Fruit fly (Drosophila melanogaster) whole organism, embryonic: ENCODE data around the gene msl-3.
A peak's percentile ranks its signal among the peaks of the same experiment; 100 is the strongest.

ENCODE experiments used
- CG10979 ChIP-seq: fragments of 200-800 bp; sonication (Bioruptor generic); optimal IDR thresholded peaks from 2 replicates; lab custom pipeline; 2018; ENCODE audit warnings: missing biosample characterization, mild to moderate bottlenecking, missing genetic modification characterization, moderate library complexity
- CG12769 ChIP-seq: fragments of 200-800 bp; sonication (Bioruptor generic); optimal IDR thresholded peaks from 2 replicates; lab custom pipeline; 2019; ENCODE audit warnings: missing biosample characterization, mild to moderate bottlenecking, missing genetic modification characterization, moderate library complexity
- CG13123 ChIP-seq: fragments of 200-800 bp; sonication (Bioruptor generic); optimal IDR thresholded peaks from 2 replicates; lab custom pipeline; 2016; ENCODE audit warnings: missing biosample characterization, missing genetic modification characterization
- CG15601 ChIP-seq: fragments of 200-800 bp; sonication (Bioruptor generic); optimal IDR thresholded peaks from 3 replicates; lab custom pipeline; 2019; ENCODE audit warnings: missing biosample characterization, mild to moderate bottlenecking, missing genetic modification characterization, moderate library complexity
- CG17568 ChIP-seq: fragments of 200-800 bp; sonication (Bioruptor generic); optimal IDR thresholded peaks from 2 replicates; lab custom pipeline; 2018; ENCODE audit warnings: missing biosample characterization, mild to moderate bottlenecking, missing genetic modification characterization, moderate library complexity
- CG1792 ChIP-seq: fragments of 200-800 bp; sonication (Bioruptor generic); optimal IDR thresholded peaks from 2 replicates; lab custom pipeline; 2016; ENCODE audit warnings: missing biosample characterization, missing genetic modification characterization
- CG18011 ChIP-seq: fragments of 200-800 bp; sonication (Bioruptor generic); optimal IDR thresholded peaks from 2 replicates; lab custom pipeline; 2017; ENCODE audit warnings: missing biosample characterization, missing genetic modification characterization, mild to moderate bottlenecking, moderate library complexity, missing genotype
- CG3847 ChIP-seq: fragments of 200-800 bp; sonication (Bioruptor generic); IDR thresholded peaks from 2 replicates; pipeline ENCODE4 v1.3.6; 2022; ENCODE audit warnings: missing biosample characterization, missing genetic modification characterization
- CG4820 ChIP-seq: fragments of 200-800 bp; sonication (Bioruptor generic); optimal IDR thresholded peaks from 3 replicates; lab custom pipeline; 2016; ENCODE audit warnings: missing biosample characterization, missing genetic modification characterization
- CG6689 ChIP-seq: fragments of 200-800 bp; sonication (Bioruptor generic); IDR thresholded peaks from 2 replicates; pipeline ENCODE4 v1.3.6; 2022; ENCODE audit warnings: missing biosample characterization, missing genetic modification characterization
- CG8924 ChIP-seq: fragments of 200-800 bp; optimal IDR thresholded peaks from 3 replicates; lab custom pipeline; 2019; ENCODE audit warnings: missing biosample characterization, mild to moderate bottlenecking, missing genetic modification characterization, moderate library complexity
- Deaf1 ChIP-seq: fragments of 200-800 bp; optimal IDR thresholded peaks from 3 replicates; lab custom pipeline; 2019; ENCODE audit warnings: missing biosample characterization, mild to moderate bottlenecking, missing genetic modification characterization, moderate library complexity
- E2f1 ChIP-seq: fragments of 200-800 bp; sonication (Bioruptor generic); IDR thresholded peaks from 2 replicates; pipeline ENCODE4 v1.3.6; 2022; ENCODE audit warnings: missing biosample characterization, missing genetic modification characterization
- Gug ChIP-seq: fragments of 200-800 bp; sonication (Bioruptor generic); IDR thresholded peaks from 4 replicates; pipeline ENCODE4 v1.3.6; 2022; ENCODE audit warnings: missing biosample characterization, missing genetic modification characterization
- HLH4C ChIP-seq: fragments of 200-800 bp; sonication (Bioruptor generic); IDR thresholded peaks from 3 replicates; pipeline ENCODE4 v1.3.6; 2022; ENCODE audit warnings: missing biosample characterization, missing genetic modification characterization; ENCODE audit not compliant: partially characterized antibody
- Hey ChIP-seq: fragments of 200-800 bp; sonication (Bioruptor generic); optimal IDR thresholded peaks from 3 replicates; lab custom pipeline; 2018; ENCODE audit warnings: missing biosample characterization, mild to moderate bottlenecking, missing genetic modification characterization
- Hr51 ChIP-seq, 2 experiments: fragments of 200-800 bp; sonication (Bioruptor generic); optimal IDR thresholded peaks; 2 replicates in 1 of 2; 3 replicates in 1 of 2; lab custom pipeline; 2016 to 2018; ENCODE audit warnings: missing biosample characterization in 2 of 2, missing genetic modification characterization in 2 of 2, mild to moderate bottlenecking in 1 of 2, moderate library complexity in 1 of 2
- Hr78 ChIP-seq, 2 experiments: fragments of 200-800 bp in 1 of 2; fragments of >200 bp in 1 of 2; sonication (Bioruptor generic) in 1 of 2; optimal IDR thresholded peaks; 2 replicates each; lab custom pipeline; 2017 to 2019; ENCODE audit warnings: missing biosample characterization in 2 of 2, missing genetic modification characterization in 2 of 2, mild to moderate bottlenecking in 1 of 2, moderate library complexity in 1 of 2
- Lim3 ChIP-seq: fragments of 200-800 bp; sonication (Bioruptor generic); IDR thresholded peaks from 2 replicates; pipeline ENCODE4 v1.3.6; 2022; ENCODE audit warnings: missing biosample characterization, missing genetic modification characterization
- MESR4 ChIP-seq: fragments of 200-800 bp; sonication (Bioruptor generic); optimal IDR thresholded peaks from 2 replicates; lab custom pipeline; 2018; ENCODE audit warnings: missing biosample characterization, mild to moderate bottlenecking, missing genetic modification characterization, moderate library complexity
- Med ChIP-seq: fragments of 200-800 bp; sonication (Bioruptor generic); peaks from one replicate; lab custom pipeline; 2016; ENCODE audit warnings: missing biosample characterization, missing genetic modification characterization, mild to moderate bottlenecking, inconsistent platforms, moderate library complexity
- Oaz ChIP-seq: fragments of 200-800 bp; sonication (Bioruptor generic); IDR thresholded peaks from 2 replicates; pipeline ENCODE4 v1.3.6; 2022; ENCODE audit warnings: missing biosample characterization, missing genetic modification characterization
- Optix ChIP-seq: fragments of 200-800 bp; sonication (Bioruptor generic); IDR thresholded peaks from 3 replicates; pipeline ENCODE4 v1.3.6; 2022; ENCODE audit warnings: missing biosample characterization, missing genetic modification characterization
- Ptx1 ChIP-seq: fragments of 200-800 bp; sonication (Bioruptor generic); IDR thresholded peaks from 2 replicates; pipeline ENCODE4 v1.3.6; 2022; ENCODE audit warnings: missing biosample characterization, missing genetic modification characterization
- Sry-δ ChIP-seq: fragments of 200-800 bp; sonication (Bioruptor generic); optimal IDR thresholded peaks from 2 replicates; lab custom pipeline; 2016; ENCODE audit warnings: missing biosample characterization, missing genetic modification characterization
- ase ChIP-seq: fragments of 200-800 bp; sonication (Bioruptor generic); IDR thresholded peaks from 3 replicates; pipeline ENCODE4 v1.3.6; 2022; ENCODE audit warnings: missing biosample characterization, missing genetic modification characterization
- cad ChIP-seq: fragments of >200 bp; optimal IDR thresholded peaks from 2 replicates; lab custom pipeline; 2017; ENCODE audit warnings: missing biosample characterization, missing genetic modification characterization
- chn ChIP-seq: fragments of 200-800 bp; sonication (Bioruptor generic); optimal IDR thresholded peaks from 2 replicates; lab custom pipeline; 2016; ENCODE audit warnings: missing biosample characterization, missing genetic modification characterization
- corto ChIP-seq: fragments of 200-800 bp; sonication (Bioruptor generic); optimal IDR thresholded peaks from 2 replicates; lab custom pipeline; 2016; ENCODE audit warnings: missing biosample characterization, mild to moderate bottlenecking, missing genetic modification characterization, moderate library complexity
- dpn ChIP-seq, 2 experiments: fragments of 200-800 bp; sonication (Bioruptor generic); optimal IDR thresholded peaks; 3 replicates each; lab custom pipeline; 2016; ENCODE audit warnings: missing biosample characterization in 2 of 2, missing genetic modification characterization in 2 of 2
- en ChIP-seq: fragments of 200-800 bp; sonication (Bioruptor generic); optimal IDR thresholded peaks from 2 replicates; lab custom pipeline; 2016; ENCODE audit warnings: missing biosample characterization, missing genetic modification characterization
- esg ChIP-seq: fragments of 200-800 bp; sonication (Bioruptor generic); conservative IDR thresholded peaks from 2 replicates; pipeline ENCODE4 v1.3.6; 2022; ENCODE audit warnings: missing biosample characterization, missing genetic modification characterization
- exex ChIP-seq: fragments of 200-800 bp; sonication (Bioruptor generic); optimal IDR thresholded peaks from 4 replicates; lab custom pipeline; 2018; ENCODE audit warnings: missing biosample characterization, mild to moderate bottlenecking, missing genetic modification characterization, moderate library complexity
- gro ChIP-seq: fragments of 200-800 bp; sonication (Bioruptor generic); optimal IDR thresholded peaks from 2 replicates; lab custom pipeline; 2016; ENCODE audit warnings: missing biosample characterization, missing genetic modification characterization
- hkb ChIP-seq, 2 experiments: fragments of 200-800 bp in 1 of 2; fragments of >200 bp in 1 of 2; sonication (Bioruptor generic) in 1 of 2; IDR thresholded peaks in 1 of 2; optimal IDR thresholded peaks in 1 of 2; 2 replicates each; pipeline versions ENCODE4 v1.3.6 to Lab custom; 2017 to 2022; ENCODE audit warnings: missing biosample characterization in 1 of 2, missing genetic modification characterization in 1 of 2
- ind ChIP-seq: fragments of 200-800 bp; sonication (Bioruptor generic); optimal IDR thresholded peaks from 3 replicates; lab custom pipeline; 2016; ENCODE audit warnings: missing biosample characterization, missing genetic modification characterization
- klu ChIP-seq: fragments of 200-800 bp; sonication (Bioruptor generic); IDR thresholded peaks from 2 replicates; pipeline ENCODE4 v1.3.6; 2022; ENCODE audit warnings: missing biosample characterization, missing genetic modification characterization
- lab ChIP-seq: fragments of 200-800 bp; sonication (Bioruptor generic); optimal IDR thresholded peaks from 3 replicates; lab custom pipeline; 2017; ENCODE audit warnings: missing biosample characterization, missing genetic modification characterization, mild to moderate bottlenecking, moderate library complexity, missing genetic modification reagents
- lilli ChIP-seq: fragments of 200-800 bp; sonication (Bioruptor generic); optimal IDR thresholded peaks from 3 replicates; lab custom pipeline; 2016; ENCODE audit warnings: missing biosample characterization, missing genetic modification characterization
- nerfin-1 ChIP-seq: fragments of 200-800 bp; sonication (Bioruptor generic); optimal IDR thresholded peaks from 3 replicates; lab custom pipeline; 2019; ENCODE audit warnings: missing biosample characterization, mild to moderate bottlenecking, missing genetic modification characterization, moderate library complexity
- oc ChIP-seq: fragments of 200-800 bp; sonication (Bioruptor generic); optimal IDR thresholded peaks from 2 replicates; lab custom pipeline; 2018; ENCODE audit warnings: missing biosample characterization, mild to moderate bottlenecking, missing genetic modification characterization, moderate library complexity
- pan ChIP-seq, 4 experiments: fragments of >200 bp in 3 of 4; fragments of 200-800 bp in 1 of 4; sonication (Bioruptor generic) in 1 of 4; optimal IDR thresholded peaks in 3 of 4; IDR thresholded peaks in 1 of 4; 2 replicates each; pipeline versions ENCODE4 v1.3.6 to Lab custom; 2017 to 2022; ENCODE audit warnings: missing biosample characterization in 2 of 4, missing genetic modification characterization in 2 of 4, mixed read lengths in 1 of 4
- sc ChIP-seq, 3 experiments: fragments of >200 bp in 2 of 3; fragments of 200-800 bp in 1 of 3; sonication (Bioruptor generic) in 1 of 3; optimal IDR thresholded peaks; 2 replicates in 2 of 3; 3 replicates in 1 of 3; lab custom pipeline; 2017; ENCODE audit warnings: mild to moderate bottlenecking in 1 of 3, missing biosample characterization in 1 of 3, missing genetic modification characterization in 1 of 3, missing genetic modification reagents in 1 of 3
- stwl ChIP-seq: fragments of 200-800 bp; sonication (Bioruptor generic); optimal IDR thresholded peaks from 3 replicates; lab custom pipeline; 2018; ENCODE audit warnings: missing biosample characterization, mild to moderate bottlenecking, missing genetic modification characterization, moderate library complexity
- tap ChIP-seq: fragments of 200-800 bp; optimal IDR thresholded peaks from 3 replicates; lab custom pipeline; 2019; ENCODE audit warnings: missing biosample characterization, mild to moderate bottlenecking, missing genetic modification characterization, moderate library complexity
- tin ChIP-seq: fragments of 200-800 bp; sonication (Bioruptor generic); optimal IDR thresholded peaks from 3 replicates; lab custom pipeline; 2016; ENCODE audit warnings: missing biosample characterization, missing genetic modification characterization
- tna ChIP-seq: fragments of 200-800 bp; sonication (Bioruptor generic); IDR thresholded peaks from 2 replicates; pipeline ENCODE4 v1.3.6; 2022; ENCODE audit warnings: missing biosample characterization, missing genetic modification characterization; ENCODE audit not compliant: partially characterized antibody
- z ChIP-seq: fragments of 200-800 bp; sonication (Bioruptor generic); IDR thresholded peaks from 3 replicates; pipeline ENCODE4 v1.3.6; 2022; ENCODE audit warnings: missing biosample characterization, missing genetic modification characterization

msl-3 gene

dm6 chr3L:7132593-7132992 lies 7.3 kb upstream of the msl-3 start (continued):
- TF ChIP-seq CG17568 (GFP tag; lab: Kevin White, UChicago) (no peak), ind (GFP tag; lab: Kevin White, UChicago) (no peak), CG4820 (GFP tag; lab: Kevin White, UChicago) (no peak), HLH4C (no peak), lab (peak; percentile 52), gro (peak; percentile 41), CG13123 (no peak), klu (GFP tag; lab: Robert Waterston, UW) (no peak), cad (GFP tag; lab: Kevin White, UChicago) (no peak)

- TF ChIP-seq stwl = no peak
- no peak for TF ChIP-seq tna (GFP tag; lab: Robert Waterston, UW)
- TF ChIP-seq Ptx1 (GFP tag; lab: Robert Waterston, UW) = no peak
- no peak for TF ChIP-seq CG3847 (GFP tag; lab: Robert Waterston, UW)
- peak; percentile 83 for TF ChIP-seq CG15601 (tag; lab: Kevin White, UChicago)
- no peak for TF ChIP-seq Optix (GFP tag; lab: Robert Waterston, UW)
- TF ChIP-seq Hr51 (GFP tag; optimal IDR thresholded peaks at IDR 0.05; lab: Kevin White, UChicago) = no peak
- no peak for TF ChIP-seq Gug (GFP tag; lab: Robert Waterston, UW)
- TF ChIP-seq corto (GFP tag; lab: Kevin White, UChicago) = no peak
- no peak for TF ChIP-seq z (GFP tag; lab: Robert Waterston, UW)
- no peak for TF ChIP-seq Lim3 (GFP tag; lab: Robert Waterston, UW)
- TF ChIP-seq Hr78 (GFP tag; optimal IDR thresholded peaks at IDR 0.05; lab: Kevin White, UChicago) = peak in 1 of 2 experiments; percentile 94
- TF ChIP-seq CG8924 (tag; lab: Kevin White, UChicago) = no peak
- TF ChIP-seq tap = no peak
- no peak for TF ChIP-seq E2f1 (GFP tag; lab: Robert Waterston, UW)
- no peak for TF ChIP-seq MESR4 (GFP tag; lab: Kevin White, UChicago)
- peak; percentile 83 for TF ChIP-seq exex (tag; lab: Kevin White, UChicago)
- no peak for TF ChIP-seq CG6689 (GFP tag; lab: Robert Waterston, UW)
- TF ChIP-seq Sry-δ (GFP tag; lab: Kevin White, UChicago) = no peak
- no peak for TF ChIP-seq ase (GFP tag; lab: Robert Waterston, UW)
- TF ChIP-seq en (GFP tag; lab: Kevin White, UChicago) = no peak
- TF ChIP-seq dpn (GFP tag; optimal IDR thresholded peaks at IDR 0.05; lab: Kevin White, UChicago) = no peak
- no peak for TF ChIP-seq nerfin-1 (tag; lab: Kevin White, UChicago)
- no peak for TF ChIP-seq CG10979 (tag; lab: Kevin White, UChicago)
- no peak for TF ChIP-seq oc (tag; lab: Kevin White, UChicago)
- peak; percentile 30 for TF ChIP-seq Hey (tag; lab: Kevin White, UChicago)
- no peak for TF ChIP-seq esg
- no peak for TF ChIP-seq hkb (optimal IDR thresholded peaks at IDR 0.05; lab: Kevin White, UChicago)
- TF ChIP-seq hkb (GFP tag; IDR thresholded peaks at IDR 0.05; lab: Robert Waterston, UW) = 0 out of 2 replicates have a peak, but pooled peaks have one; percentile 36
- TF ChIP-seq CG18011 = no peak
- peak; percentile 54 for TF ChIP-seq Deaf1 (tag; lab: Kevin White, UChicago)
- no peak for TF ChIP-seq CG1792 (GFP tag; lab: Kevin White, UChicago)
- no peak for TF ChIP-seq tin (GFP tag; lab: Kevin White, UChicago)
- TF ChIP-seq lilli (GFP tag; lab: Kevin White, UChicago) = no peak
- TF ChIP-seq Med (GFP tag; lab: Kevin White, UChicago) = peak; percentile 55
- TF ChIP-seq chn (GFP tag; lab: Kevin White, UChicago) = no peak
- TF ChIP-seq Oaz (GFP tag; lab: Robert Waterston, UW) = no peak
- peak; percentile 54 for TF ChIP-seq CG12769
- no peak for TF ChIP-seq pan (optimal IDR thresholded peaks at IDR 0.05; lab: Kevin White, UChicago)
- no peak for TF ChIP-seq pan (GFP tag; optimal IDR thresholded peaks at IDR 0.05 in 1 of 2, IDR thresholded peaks at IDR 0.05 in 1 of 2)
- no peak for TF ChIP-seq sc (optimal IDR thresholded peaks at IDR 0.05; lab: Kevin White, UChicago)
- TF ChIP-seq sc (GFP tag; optimal IDR thresholded peaks at IDR 0.05; lab: Kevin White, UChicago) = no peak
Measured at dm6 chr3L:7131447-7131983, 6.2 kb upstream of the msl-3 start, which contains the start of gene Acbp2. Acbp2 (plus strand) TSS chr3L:7131863.
